Worm (Caenorhabditis elegans): ENCODE measurements around the gene plp-2.
A peak's percentile ranks its signal among the peaks of the same experiment; 100 is the strongest.

Gene plp-2

ce11 chrX:14946464-14947354 is 35.9 kb downstream of the plp-2 start:
- TF ChIP-seq madf-2 (tag; optimal IDR thresholded peaks at IDR 0.05) = no peak
- peak; percentile 93 for TF ChIP-seq elt-2 (tag; optimal IDR thresholded peaks at IDR 0.05)
- no peak for TF ChIP-seq C08G9.2 (tag; optimal IDR thresholded peaks at IDR 0.05)
- peak; percentile 8 for TF ChIP-seq sdc-2 (tag; optimal IDR thresholded peaks at IDR 0.05)
- TF ChIP-seq ceh-31 (tag; optimal IDR thresholded peaks at IDR 0.05) = no peak
- no peak for TF ChIP-seq sox-4 (tag; optimal IDR thresholded peaks at IDR 0.05)
- TF ChIP-seq tbx-2 (tag; optimal IDR thresholded peaks at IDR 0.05) = peak; percentile 24
- peak; percentile 12 for TF ChIP-seq pqm-1 (tag; optimal IDR thresholded peaks at IDR 0.05)
- TF ChIP-seq ttx-3 (tag; optimal IDR thresholded peaks at IDR 0.05) = no peak
- TF ChIP-seq hlh-30 (tag; optimal IDR thresholded peaks at IDR 0.05; ENCODE audit: insufficient read depth) = peak; percentile 92
- no peak for TF ChIP-seq C38D4.7 (GFP tag; optimal IDR thresholded peaks at IDR 0.05)
- TF ChIP-seq K02D7.2 (tag; optimal IDR thresholded peaks at IDR 0.05) = no peak
- no peak for TF ChIP-seq hlh-6 (tag; optimal IDR thresholded peaks at IDR 0.05)

ce11 chrX:14946217-14946463 is 36.5 kb downstream of the plp-2 start, which contains the start of gene mrp-5:
Gene mrp-5, minus strand, starts transcription at chrX:14946317.
- no peak for TF ChIP-seq pha-4 (tag; optimal IDR thresholded peaks at IDR 0.05)
- no peak for TF ChIP-seq sdc-2 (tag; optimal IDR thresholded peaks at IDR 0.05)
- no peak for TF ChIP-seq tbx-7 (tag; optimal IDR thresholded peaks at IDR 0.05)

- TF ChIP-seq hlh-8 (tag; optimal IDR thresholded peaks at IDR 0.05) = no peak
- TF ChIP-seq C08G9.2 (tag; optimal IDR thresholded peaks at IDR 0.05) = no peak
- TF ChIP-seq fax-1 (tag; optimal IDR thresholded peaks at IDR 0.05) = no peak
- TF ChIP-seq fkh-6 (tag; optimal IDR thresholded peaks at IDR 0.05) = no peak
- TF ChIP-seq ceh-30 (tag; optimal IDR thresholded peaks at IDR 0.05) = no peak
- no peak for TF ChIP-seq mec-3 (tag; optimal IDR thresholded peaks at IDR 0.05; ENCODE audit: borderline replicate concordance)
These were observed 44.4 kb downstream of the plp-2 start for ce11 chrX:14938188-14938587.

All from whole organism, late embryonic.